Worm (Caenorhabditis elegans) whole organism, L4 larva: ENCODE results near the gene F53B3.5.

ENCODE experiments used
- F10B5.3 ChIP-seq: sonication (generic microtip); optimal IDR thresholded peaks from 2 replicates; lab custom pipeline; 2016; ENCODE audit warnings: mild to moderate bottlenecking, missing genetic modification characterization, missing compliant biosample characterization
- F26F4.8 ChIP-seq: fragments of 200-800 bp; sonication (Bioruptor generic); conservative IDR thresholded peaks from 2 replicates; pipeline ENCODE4 v1.3.6; 2022; ENCODE audit warnings: missing genetic modification characterization, missing compliant biosample characterization
- F44E2.7 ChIP-seq: fragments of 200-800 bp; sonication (Bioruptor generic); IDR thresholded peaks from 2 replicates; pipeline ENCODE4 v2.1.2; 2022; ENCODE audit warnings: missing genetic modification characterization, missing compliant biosample characterization
- R02D3.7 ChIP-seq: fragments of 150-350 bp; sonication (generic microtip); optimal IDR thresholded peaks from 3 replicates; lab custom pipeline; 2014; ENCODE audit warnings: missing biosample characterization, missing genetic modification characterization
- aha-1 ChIP-seq: fragments of 150-350 bp; peaks from one replicate; lab custom pipeline; 2014; ENCODE audit warnings: missing biosample characterization, missing genetic modification characterization
- daf-16 ChIP-seq, 3 experiments: sonication (generic microtip); optimal IDR thresholded peaks; 2 replicates each; lab custom pipeline; 2016 to 2017; ENCODE audit warnings: missing genetic modification characterization in 3 of 3, missing genetic modification reagents in 3 of 3, mild to moderate bottlenecking in 2 of 3, missing compliant biosample characterization in 2 of 3, missing biosample characterization in 1 of 3, moderate library complexity in 1 of 3
- dmd-6 ChIP-seq: fragments of 200-800 bp; sonication (Bioruptor generic); IDR thresholded peaks from 2 replicates; pipeline ENCODE4 v1.3.6; 2022; ENCODE audit warnings: missing genetic modification reagents, missing genetic modification characterization, missing compliant biosample characterization
- dve-1 ChIP-seq: sonication (generic microtip); optimal IDR thresholded peaks from 2 replicates; lab custom pipeline; 2017; ENCODE audit warnings: antibody characterized with exemption, mild to moderate bottlenecking, missing genetic modification characterization, missing compliant biosample characterization; ENCODE audit not compliant: insufficient read depth
- hlh-11 ChIP-seq: fragments of 200-800 bp; sonication (Bioruptor generic); optimal IDR thresholded peaks from 2 replicates; lab custom pipeline; 2018; ENCODE audit warnings: mild to moderate bottlenecking, missing genetic modification characterization, missing compliant biosample characterization
- hlh-30 ChIP-seq: sonication (generic microtip); optimal IDR thresholded peaks from 2 replicates; lab custom pipeline; 2017; ENCODE audit warnings: antibody characterized with exemption, mild to moderate bottlenecking, missing genetic modification characterization, missing compliant biosample characterization; ENCODE audit not compliant: insufficient read depth
- jun-1 ChIP-seq: fragments of 150-350 bp; optimal IDR thresholded peaks from 2 replicates; lab custom pipeline; 2014; ENCODE audit warnings: missing biosample characterization, missing genetic modification reagents, missing genetic modification characterization
- lin-38 ChIP-seq: fragments of 200-800 bp; sonication (Bioruptor generic); IDR thresholded peaks from 2 replicates; pipeline ENCODE4 v1.3.6; 2022; ENCODE audit warnings: missing genetic modification reagents, missing genetic modification characterization, missing compliant biosample characterization
- lir-3 ChIP-seq: sonication (generic microtip); optimal IDR thresholded peaks from 2 replicates; lab custom pipeline; 2016; ENCODE audit warnings: mild to moderate bottlenecking, missing genetic modification characterization, missing compliant biosample characterization
- lsy-2 ChIP-seq, 2 experiments: fragments of 150-350 bp in 1 of 2; sonication (generic microtip) in 1 of 2; optimal IDR thresholded peaks; 2 replicates each; lab custom pipeline; 2014 to 2017; ENCODE audit warnings: missing biosample characterization in 2 of 2, missing genetic modification characterization in 2 of 2
- mdl-1 ChIP-seq, 2 experiments: fragments of 150-350 bp in 1 of 2; sonication (generic microtip) in 1 of 2; optimal IDR thresholded peaks; 2 replicates each; lab custom pipeline; 2014 to 2017; ENCODE audit warnings: missing biosample characterization in 2 of 2, missing genetic modification characterization in 2 of 2
- mep-1 ChIP-seq: fragments of 150-350 bp; sonication (generic microtip); optimal IDR thresholded peaks from 3 replicates; lab custom pipeline; 2014; ENCODE audit warnings: missing biosample characterization, missing genetic modification characterization
- mes-2 ChIP-seq: sonication (generic microtip); optimal IDR thresholded peaks from 2 replicates; lab custom pipeline; 2016; ENCODE audit warnings: missing genotype, mild to moderate bottlenecking, missing genetic modification characterization, missing compliant biosample characterization; ENCODE audit not compliant: poor library complexity, severe bottlenecking
- nhr-10 ChIP-seq: fragments of 150-350 bp; optimal IDR thresholded peaks from 2 replicates; lab custom pipeline; 2014; ENCODE audit warnings: missing biosample characterization, missing genetic modification characterization
- nhr-41 ChIP-seq: fragments of 200-800 bp; sonication (Bioruptor generic); IDR thresholded peaks from 2 replicates; pipeline ENCODE4 v1.3.6; 2022; ENCODE audit warnings: missing genetic modification reagents, missing genetic modification characterization, missing compliant biosample characterization
- nhr-48 ChIP-seq: sonication (generic microtip); optimal IDR thresholded peaks from 2 replicates; lab custom pipeline; 2016; ENCODE audit warnings: mild to moderate bottlenecking, missing genetic modification characterization, missing compliant biosample characterization
- nhr-6 ChIP-seq: fragments of 150-350 bp; optimal IDR thresholded peaks from 2 replicates; lab custom pipeline; 2014; ENCODE audit warnings: missing biosample characterization, missing genetic modification characterization
- nhr-77 ChIP-seq: fragments of 150-350 bp; optimal IDR thresholded peaks from 2 replicates; lab custom pipeline; 2014; ENCODE audit warnings: missing biosample characterization, missing genetic modification characterization
- pha-4 ChIP-seq, 2 experiments: fragments of 150-350 bp in 1 of 2; fragments of 200-800 bp in 1 of 2; sonication (Bioruptor generic) in 1 of 2; IDR thresholded peaks in 1 of 2; optimal IDR thresholded peaks in 1 of 2; 2 replicates each; pipeline versions ENCODE4 v1.3.6 to Lab custom; 2014 to 2022; ENCODE audit warnings: missing genetic modification characterization in 2 of 2, missing genetic modification reagents in 2 of 2, missing biosample characterization in 1 of 2, missing compliant biosample characterization in 1 of 2
- php-3 ChIP-seq: fragments of 200-800 bp; sonication (Bioruptor generic); IDR thresholded peaks from 2 replicates; pipeline ENCODE4 v1.3.6; 2022; ENCODE audit warnings: missing genetic modification reagents, missing genetic modification characterization, missing compliant biosample characterization
- pqm-1 ChIP-seq: sonication (generic microtip); optimal IDR thresholded peaks from 2 replicates; lab custom pipeline; 2017; ENCODE audit warnings: missing biosample characterization, missing genetic modification characterization
- rbr-2 ChIP-seq: sonication (generic microtip); optimal IDR thresholded peaks from 2 replicates; lab custom pipeline; 2016; ENCODE audit warnings: missing genotype, missing genetic modification characterization, missing compliant biosample characterization
- sdz-12 ChIP-seq: fragments of 200-800 bp; sonication (Bioruptor generic); optimal IDR thresholded peaks from 2 replicates; lab custom pipeline; 2018; ENCODE audit warnings: mild to moderate bottlenecking, missing genetic modification characterization, missing compliant biosample characterization
- snpc-4 ChIP-seq: fragments of 150-350 bp; optimal IDR thresholded peaks from 2 replicates; lab custom pipeline; 2014; ENCODE audit warnings: missing biosample characterization, missing genetic modification characterization
- spr-3 ChIP-seq: fragments of 200-800 bp; sonication (Bioruptor generic); optimal IDR thresholded peaks from 2 replicates; lab custom pipeline; 2018; ENCODE audit warnings: mild to moderate bottlenecking, missing genetic modification characterization, missing compliant biosample characterization
- zag-1 ChIP-seq: fragments of 150-350 bp; optimal IDR thresholded peaks from 2 replicates; lab custom pipeline; 2014; ENCODE audit warnings: missing biosample characterization, missing genetic modification characterization
- zfp-2 ChIP-seq: sonication (generic microtip); optimal IDR thresholded peaks from 2 replicates; lab custom pipeline; 2016; ENCODE audit warnings: mild to moderate bottlenecking, missing genetic modification characterization, missing compliant biosample characterization
- zip-2 ChIP-seq: fragments of 150-350 bp; optimal IDR thresholded peaks from 2 replicates; lab custom pipeline; 2014; ENCODE audit warnings: missing biosample characterization, missing genetic modification characterization

Gene F53B3.5

ce11 chrX:2841754-2842153, 37.6 kb downstream of the F53B3.5 start:
- TF ChIP-seq nhr-48, result peak; percentile 30
- peak; percentile 41; the same call in 1 of the 2 replicates for TF ChIP-seq dmd-6 (GFP tag; lab: Robert Waterston, UW)
- TF ChIP-seq mes-2, result peak; percentile 2
- TF ChIP-seq daf-16 (GFP tag; optimal IDR thresholded peaks at IDR 0.05; lab: Kevin White, UChicago), result no peak
- TF ChIP-seq daf-16 (tag; optimal IDR thresholded peaks at IDR 0.05; lab: Kevin White, UChicago), result peak; percentile 51
- no peak for TF ChIP-seq nhr-41 (GFP tag; lab: Robert Waterston, UW)
- no peak for TF ChIP-seq lin-38 (GFP tag; lab: Robert Waterston, UW)
- peak; percentile 79 for TF ChIP-seq pqm-1 (tag; lab: Kevin White, UChicago)
- TF ChIP-seq mep-1 (tag; lab: Kevin White, UChicago), result peak; percentile 37
- TF ChIP-seq jun-1 (tag; lab: Kevin White, UChicago), result no peak
- peak; percentile 31 for TF ChIP-seq hlh-11 (tag; lab: Kevin White, UChicago)
- peak; percentile 89 for TF ChIP-seq dve-1 (tag; lab: Kevin White, UChicago)
- TF ChIP-seq php-3 (GFP tag; lab: Robert Waterston, UW), result peak; percentile 87

DNA sequence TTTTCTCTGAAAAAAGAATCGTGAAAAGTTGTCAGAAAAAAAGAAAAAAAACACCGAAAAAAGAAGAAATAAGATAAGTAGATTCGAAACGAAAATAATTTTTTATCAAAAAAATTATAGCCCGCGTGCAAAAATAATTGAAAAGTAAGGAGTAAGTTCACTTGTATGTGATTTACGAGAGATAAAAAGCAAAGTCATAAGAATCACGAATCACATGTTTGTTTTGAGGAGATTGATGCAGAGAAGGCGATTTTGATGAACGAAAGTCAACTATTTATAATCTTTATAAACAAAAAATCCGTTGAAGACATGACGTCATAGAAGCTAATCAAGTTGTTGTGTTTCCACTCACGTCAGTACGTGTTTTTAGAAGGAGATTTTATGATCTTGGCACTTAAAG, 39.1 kb downstream of the F53B3.5 start, which contains the start of gene Y71H10B.1:
Y71H10B.1 (minus strand) TSS at position 6 of the 400 bp plus-strand sequence.
- TF ChIP-seq lsy-2 (tag; optimal IDR thresholded peaks at IDR 0.05; lab: Kevin White, UChicago) (peak in 1 of 2 experiments; percentile 18), lir-3 (tag; lab: Kevin White, UChicago) (no peak), F26F4.8 (GFP tag; lab: Robert Waterston, UW) (no peak), hlh-30 (peak; percentile 82), mdl-1 (tag; optimal IDR thresholded peaks at IDR 0.05; lab: Kevin White, UChicago) (peak in 1 of 2 experiments; percentile 30), dmd-6 (GFP tag; lab: Robert Waterston, UW) (peak; percentile 45)

DNA sequence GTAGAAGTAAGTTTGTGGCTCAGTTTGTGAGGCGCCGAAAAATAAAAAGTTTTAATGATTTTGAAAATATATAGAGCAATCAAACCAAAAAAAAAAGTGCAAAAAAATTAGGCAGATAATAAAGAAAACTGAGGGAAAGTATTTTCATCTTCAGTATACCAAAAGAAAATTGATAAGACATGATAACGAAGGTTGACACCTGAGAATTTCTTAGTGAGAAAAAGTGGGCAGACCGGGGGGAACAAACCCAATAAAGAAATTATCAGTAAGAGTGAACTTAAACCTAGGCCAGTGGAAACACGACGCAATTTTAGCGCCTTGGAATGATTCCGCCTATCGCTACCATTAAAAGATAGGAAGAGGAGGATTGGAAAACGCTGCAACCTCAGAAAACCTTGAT, 40.8 kb downstream of the F53B3.5 start:
- TF ChIP-seq zip-2 (no peak), dve-1 (tag; lab: Kevin White, UChicago) (peak; percentile 37), F10B5.3 (tag; lab: Kevin White, UChicago) (no peak), mdl-1 (tag; optimal IDR thresholded peaks at IDR 0.05; lab: Kevin White, UChicago) (no peak), zag-1 (no peak), aha-1 (tag; lab: Kevin White, UChicago) (peak; percentile 9), hlh-30 (no peak), nhr-6 (no peak), rbr-2 (no peak), spr-3 (GFP tag; lab: Kevin White, UChicago) (no peak), sdz-12 (GFP tag; lab: Kevin White, UChicago) (no peak), snpc-4 (tag; lab: Kevin White, UChicago) (no peak), dmd-6 (GFP tag; lab: Robert Waterston, UW) (peak; percentile 65), hlh-11 (tag; lab: Kevin White, UChicago) (peak; percentile 30), lin-38 (GFP tag; lab: Robert Waterston, UW) (no peak), F44E2.7 (GFP tag; lab: Robert Waterston, UW) (no peak), php-3 (GFP tag; lab: Robert Waterston, UW) (no peak), pha-4 (GFP tag; IDR thresholded peaks at IDR 0.05; lab: Robert Waterston, UW) (no peak), pha-4 (tag; optimal IDR thresholded peaks at IDR 0.05; lab: Kevin White, UChicago) (no peak), zfp-2 (no peak), R02D3.7 (tag; lab: Kevin White, UChicago) (no peak), pqm-1 (tag; lab: Kevin White, UChicago) (peak; percentile 85), daf-16 (GFP tag; optimal IDR thresholded peaks at IDR 0.05; lab: Kevin White, UChicago) (no peak), daf-16 (tag; optimal IDR thresholded peaks at IDR 0.05; lab: Kevin White, UChicago) (peak; percentile 0), nhr-77 (tag; lab: Kevin White, UChicago) (no peak), lir-3 (tag; lab: Kevin White, UChicago) (no peak), mes-2 (no peak)

- TF ChIP-seq mdl-1 (tag; optimal IDR thresholded peaks at IDR 0.05; lab: Kevin White, UChicago) (peak in 1 of 2 experiments; percentile 18), nhr-10 (tag; lab: Kevin White, UChicago) (no peak), dmd-6 (GFP tag; lab: Robert Waterston, UW) (peak; percentile 32; the same call in 1 of the 2 replicates), php-3 (GFP tag; lab: Robert Waterston, UW) (peak; percentile 57; the same call in 1 of the 2 replicates), hlh-30 (peak; percentile 21)
These were observed 41.9 kb downstream of the F53B3.5 start for ce11 chrX:2837477-2837876.
